Fruit fly (Drosophila melanogaster) whole organism, embryonic: ENCODE measurements around the gene Obp99b.

Experiments
- Aef1 ChIP-seq: fragments of 200-800 bp; sonication (Bioruptor generic); IDR thresholded peaks from 3 replicates; pipeline ENCODE4 v1.3.6; 2022; ENCODE audit warnings: missing biosample characterization, missing genetic modification characterization
- B-H2 ChIP-seq: fragments of 200-800 bp; sonication (Bioruptor generic); optimal IDR thresholded peaks from 2 replicates; lab custom pipeline; 2018; ENCODE audit warnings: missing biosample characterization, mild to moderate bottlenecking, missing genetic modification characterization
- Blimp-1 ChIP-seq: fragments of 200-800 bp; sonication (Bioruptor generic); optimal IDR thresholded peaks from 3 replicates; lab custom pipeline; 2018; ENCODE audit warnings: missing biosample characterization, missing genetic modification characterization, mild to moderate bottlenecking, moderate library complexity, missing genetic modification reagents
- BtbVII ChIP-seq: fragments of 200-800 bp; sonication (Bioruptor generic); optimal IDR thresholded peaks from 3 replicates; lab custom pipeline; 2017; ENCODE audit warnings: missing biosample characterization, mild to moderate bottlenecking, missing genetic modification characterization
- CG11085 ChIP-seq: fragments of 200-800 bp; sonication (Bioruptor generic); IDR thresholded peaks from 2 replicates; pipeline ENCODE4 v1.3.6; 2022; ENCODE audit warnings: missing biosample characterization, missing genetic modification characterization
- CG12391 ChIP-seq: fragments of 200-800 bp; sonication (Bioruptor generic); optimal IDR thresholded peaks from 3 replicates; lab custom pipeline; 2018; ENCODE audit warnings: missing biosample characterization, mild to moderate bottlenecking, missing genetic modification characterization, moderate library complexity
- CG14667 ChIP-seq: fragments of 200-800 bp; sonication (Bioruptor generic); IDR thresholded peaks from 2 replicates; pipeline ENCODE4 v1.3.6; 2022; ENCODE audit warnings: missing biosample characterization, missing genetic modification characterization
- CG15269 ChIP-seq: fragments of 200-800 bp; sonication (Bioruptor generic); optimal IDR thresholded peaks from 2 replicates; lab custom pipeline; 2018; ENCODE audit warnings: missing biosample characterization, mild to moderate bottlenecking, missing genetic modification characterization, moderate library complexity
- CG1529 ChIP-seq: fragments of 200-800 bp; sonication (Bioruptor generic); optimal IDR thresholded peaks from 3 replicates; lab custom pipeline; 2018; ENCODE audit warnings: missing biosample characterization, missing genetic modification characterization
- CG15514 ChIP-seq: fragments of 200-800 bp; sonication (Bioruptor generic); optimal IDR thresholded peaks from 3 replicates; lab custom pipeline; 2017; ENCODE audit warnings: missing biosample characterization, missing genetic modification characterization, mild to moderate bottlenecking, moderate library complexity, missing genetic modification reagents
- CG15696 ChIP-seq: fragments of 200-800 bp; sonication (Bioruptor generic); optimal IDR thresholded peaks from 2 replicates; lab custom pipeline; 2019; ENCODE audit warnings: missing biosample characterization, mild to moderate bottlenecking, missing genetic modification characterization, moderate library complexity
- CG1602 ChIP-seq: fragments of 200-800 bp; sonication (Bioruptor generic); optimal IDR thresholded peaks from 3 replicates; lab custom pipeline; 2016; ENCODE audit warnings: missing biosample characterization, missing genetic modification characterization
- CG17568 ChIP-seq: fragments of 200-800 bp; sonication (Bioruptor generic); optimal IDR thresholded peaks from 2 replicates; lab custom pipeline; 2018; ENCODE audit warnings: missing biosample characterization, mild to moderate bottlenecking, missing genetic modification characterization, moderate library complexity
- CG2889 ChIP-seq: fragments of 200-800 bp; sonication (Bioruptor generic); IDR thresholded peaks from 3 replicates; pipeline ENCODE4 v1.3.6; 2022; ENCODE audit warnings: missing biosample characterization, missing genetic modification characterization
- CG31224 ChIP-seq: fragments of 200-800 bp; sonication (Bioruptor generic); IDR thresholded peaks from 2 replicates; pipeline ENCODE4 v1.3.6; 2022; ENCODE audit warnings: missing biosample characterization, missing genetic modification characterization
- CG31441 ChIP-seq: fragments of 200-800 bp; sonication (Bioruptor generic); IDR thresholded peaks from 2 replicates; pipeline ENCODE4 v1.3.6; 2022; ENCODE audit warnings: missing biosample characterization, missing genetic modification characterization
- CG4328 ChIP-seq: fragments of 200-800 bp; sonication (Bioruptor generic); optimal IDR thresholded peaks from 3 replicates; lab custom pipeline; 2017; ENCODE audit warnings: missing biosample characterization, missing genetic modification reagents, missing genetic modification characterization
- CG5180 ChIP-seq: fragments of 200-800 bp; sonication (Bioruptor generic); optimal IDR thresholded peaks from 3 replicates; lab custom pipeline; 2017; ENCODE audit warnings: missing biosample characterization, missing genetic modification characterization, mild to moderate bottlenecking, moderate library complexity, missing genetic modification reagents
- CG7928 ChIP-seq: fragments of 200-800 bp; sonication (Bioruptor generic); optimal IDR thresholded peaks from 2 replicates; lab custom pipeline; 2017; ENCODE audit warnings: missing biosample characterization, mild to moderate bottlenecking, missing genetic modification characterization
- CG8281 ChIP-seq: fragments of 200-800 bp; sonication (Bioruptor generic); optimal IDR thresholded peaks from 2 replicates; lab custom pipeline; 2018; ENCODE audit warnings: missing biosample characterization, mild to moderate bottlenecking, missing genetic modification characterization, moderate library complexity
- CG8388 ChIP-seq: fragments of 200-800 bp; sonication (Bioruptor generic); optimal IDR thresholded peaks from 2 replicates; lab custom pipeline; 2019; ENCODE audit warnings: missing biosample characterization, mild to moderate bottlenecking, missing genetic modification characterization, moderate library complexity
- Dbx ChIP-seq: fragments of 200-800 bp; sonication (Bioruptor generic); IDR thresholded peaks from 3 replicates; pipeline ENCODE4 v1.3.6; 2022; ENCODE audit warnings: missing biosample characterization, missing genetic modification characterization
- Dfd ChIP-seq, 2 experiments: fragments of >200 bp; optimal IDR thresholded peaks; 2 replicates each; lab custom pipeline; 2017; ENCODE audit warnings: missing biosample characterization in 2 of 2, missing genetic modification characterization in 2 of 2
- Gug ChIP-seq: fragments of 200-800 bp; sonication (Bioruptor generic); IDR thresholded peaks from 4 replicates; pipeline ENCODE4 v1.3.6; 2022; ENCODE audit warnings: missing biosample characterization, missing genetic modification characterization
- HLH3B ChIP-seq: fragments of 200-800 bp; sonication (Bioruptor generic); IDR thresholded peaks from 2 replicates; pipeline ENCODE4 v1.3.6; 2022; ENCODE audit warnings: missing biosample characterization, missing genetic modification characterization
- Hmx ChIP-seq: fragments of 200-800 bp; sonication (Bioruptor generic); optimal IDR thresholded peaks from 2 replicates; lab custom pipeline; 2016; ENCODE audit warnings: missing biosample characterization, missing genetic modification characterization
- NC2β ChIP-seq: fragments of 200-800 bp; sonication (Bioruptor generic); optimal IDR thresholded peaks from 2 replicates; lab custom pipeline; 2016; ENCODE audit warnings: missing biosample characterization, missing genetic modification characterization
- Nf-YA ChIP-seq: fragments of 200-800 bp; sonication (Bioruptor generic); IDR thresholded peaks from 2 replicates; pipeline ENCODE4 v1.3.6; 2022; ENCODE audit warnings: missing biosample characterization, missing genetic modification characterization
- Pdp1 ChIP-seq, 2 experiments: fragments of 200-800 bp; sonication (Bioruptor generic); optimal IDR thresholded peaks; 3 replicates each; lab custom pipeline; 2016; ENCODE audit warnings: missing biosample characterization in 2 of 2, missing genetic modification characterization in 2 of 2, mild to moderate bottlenecking in 1 of 2, moderate library complexity in 1 of 2
- Poxn ChIP-seq: fragments of 200-800 bp; sonication (Bioruptor generic); IDR thresholded peaks from 2 replicates; pipeline ENCODE4 v1.3.6; 2022; ENCODE audit warnings: missing biosample characterization, missing genetic modification characterization
- Sox100B ChIP-seq: fragments of 200-800 bp; sonication (Bioruptor generic); optimal IDR thresholded peaks from 3 replicates; lab custom pipeline; 2018; ENCODE audit warnings: missing biosample characterization, mild to moderate bottlenecking, missing genetic modification characterization
- Spps ChIP-seq: fragments of 200-800 bp; sonication (Bioruptor generic); optimal IDR thresholded peaks from 2 replicates; lab custom pipeline; 2018; ENCODE audit warnings: missing biosample characterization, mild to moderate bottlenecking, missing genetic modification characterization
- Xrp1 ChIP-seq: fragments of 200-800 bp; sonication (Bioruptor generic); IDR thresholded peaks from 2 replicates; pipeline ENCODE4 v1.3.6; 2022; ENCODE audit warnings: missing biosample characterization, missing genetic modification characterization
- ara ChIP-seq: fragments of 200-800 bp; sonication (Bioruptor generic); IDR thresholded peaks from 2 replicates; pipeline ENCODE4 v1.3.6; 2022; ENCODE audit warnings: missing biosample characterization, missing genetic modification characterization
- bcd ChIP-seq: fragments of 200-800 bp; sonication (Bioruptor generic); optimal IDR thresholded peaks from 2 replicates; lab custom pipeline; 2017; ENCODE audit warnings: missing biosample characterization, mild to moderate bottlenecking, missing genetic modification characterization
- btn ChIP-seq: fragments of 200-800 bp; sonication (Bioruptor generic); optimal IDR thresholded peaks from 2 replicates; lab custom pipeline; 2016; ENCODE audit warnings: missing biosample characterization, missing genetic modification characterization
- caup ChIP-seq: fragments of 200-800 bp; sonication (Bioruptor generic); optimal IDR thresholded peaks from 3 replicates; lab custom pipeline; 2017; ENCODE audit warnings: missing biosample characterization, mild to moderate bottlenecking, missing genetic modification characterization, moderate library complexity; ENCODE audit not compliant: severe bottlenecking
- chinmo ChIP-seq: fragments of 200-800 bp; sonication (Bioruptor generic); IDR thresholded peaks from 4 replicates; pipeline ENCODE4 v1.3.6; 2022; ENCODE audit warnings: missing biosample characterization, missing genetic modification characterization; ENCODE audit not compliant: partially characterized antibody
- crp ChIP-seq, 2 experiments: fragments of 200-800 bp; sonication (Bioruptor generic); optimal IDR thresholded peaks; 2 replicates in 1 of 2; 3 replicates in 1 of 2; lab custom pipeline; 2017; ENCODE audit warnings: missing biosample characterization in 2 of 2, missing genetic modification characterization in 2 of 2, mild to moderate bottlenecking in 1 of 2, moderate library complexity in 1 of 2
- dpn ChIP-seq, 2 experiments: fragments of 200-800 bp; sonication (Bioruptor generic); optimal IDR thresholded peaks; 3 replicates each; lab custom pipeline; 2016; ENCODE audit warnings: missing biosample characterization in 2 of 2, missing genetic modification characterization in 2 of 2
- emc ChIP-seq: fragments of 200-800 bp; sonication (Bioruptor generic); optimal IDR thresholded peaks from 2 replicates; lab custom pipeline; 2016; ENCODE audit warnings: missing biosample characterization, missing genetic modification characterization
- maf-S ChIP-seq: fragments of 200-800 bp; sonication (Bioruptor generic); optimal IDR thresholded peaks from 2 replicates; lab custom pipeline; 2016; ENCODE audit warnings: missing biosample characterization, missing genetic modification characterization
- nerfin-1 ChIP-seq: fragments of 200-800 bp; sonication (Bioruptor generic); optimal IDR thresholded peaks from 3 replicates; lab custom pipeline; 2019; ENCODE audit warnings: missing biosample characterization, mild to moderate bottlenecking, missing genetic modification characterization, moderate library complexity
- onecut ChIP-seq: fragments of 200-800 bp; sonication (Bioruptor generic); IDR thresholded peaks from 2 replicates; pipeline ENCODE4 v1.3.6; 2022; ENCODE audit warnings: missing biosample characterization, missing genetic modification characterization
- pnt ChIP-seq: fragments of 200-800 bp; sonication (Bioruptor generic); optimal IDR thresholded peaks from 3 replicates; lab custom pipeline; 2016; ENCODE audit warnings: missing biosample characterization, missing genetic modification characterization
- sd ChIP-seq: fragments of 200-800 bp; sonication (Bioruptor generic); optimal IDR thresholded peaks from 3 replicates; lab custom pipeline; 2018; ENCODE audit warnings: missing biosample characterization, mild to moderate bottlenecking, missing genetic modification characterization, moderate library complexity
- sima ChIP-seq: fragments of 200-800 bp; sonication (Bioruptor generic); optimal IDR thresholded peaks from 2 replicates; lab custom pipeline; 2016; ENCODE audit warnings: missing biosample characterization, missing genetic modification characterization
- tna ChIP-seq: fragments of 200-800 bp; sonication (Bioruptor generic); IDR thresholded peaks from 2 replicates; pipeline ENCODE4 v1.3.6; 2022; ENCODE audit warnings: missing biosample characterization, missing genetic modification characterization; ENCODE audit not compliant: partially characterized antibody
- tup ChIP-seq: fragments of 200-800 bp; sonication (Bioruptor generic); optimal IDR thresholded peaks from 2 replicates; lab custom pipeline; 2016; ENCODE audit warnings: missing biosample characterization, mild to moderate bottlenecking, missing genetic modification characterization, moderate library complexity
- tx ChIP-seq: fragments of 200-800 bp; sonication (Bioruptor generic); optimal IDR thresholded peaks from 2 replicates; lab custom pipeline; 2016; ENCODE audit warnings: missing biosample characterization, missing genetic modification characterization

Obp99b gene

dm6 chr3R:29675333-29675732, 41.4 kb downstream of the Obp99b start, which contains the start of the genes Bub3 and Cap-D2 (continued):
- TF ChIP-seq sd (tag; lab: Kevin White, UChicago) (no peak), crp (GFP tag; optimal IDR thresholded peaks at IDR 0.05; lab: Kevin White, UChicago) (peak in 1 of 2 experiments; percentile 30), Spps (tag; lab: Kevin White, UChicago) (peak; percentile 59), Dfd (GFP tag; optimal IDR thresholded peaks at IDR 0.05; lab: Kevin White, UChicago) (no peak), ara (GFP tag; lab: Robert Waterston, UW) (no peak), CG17568 (GFP tag; lab: Kevin White, UChicago) (no peak), CG15696 (tag; lab: Kevin White, UChicago) (peak; percentile 69), btn (peak; percentile 78), maf-S (peak; percentile 60), CG2889 (GFP tag; lab: Robert Waterston, UW) (peak; percentile 60), bcd (GFP tag; lab: Kevin White, UChicago) (peak; percentile 67), CG11085 (GFP tag; lab: Robert Waterston, UW) (0 out of 2 replicates have a peak, but pooled peaks have one; percentile 8), chinmo (no peak), Nf-YA (no peak), CG8281 (tag; lab: Kevin White, UChicago) (no peak), pnt (peak; percentile 67), CG15514 (GFP tag; lab: Kevin White, UChicago) (peak; percentile 53), Dbx (peak; percentile 84), CG31224 (GFP tag; lab: Robert Waterston, UW) (peak; percentile 33; the same call in 1 of the 2 replicates), CG5180 (GFP tag; lab: Kevin White, UChicago) (no peak), dpn (GFP tag; optimal IDR thresholded peaks at IDR 0.05; lab: Kevin White, UChicago) (peak; percentile 83 to 84), caup (GFP tag; lab: Kevin White, UChicago) (peak; percentile 33), CG31441 (GFP tag; lab: Robert Waterston, UW) (no peak), CG1602 (GFP tag; lab: Kevin White, UChicago) (peak; percentile 74), Poxn (no peak), tup (peak; percentile 25), CG8388 (peak; percentile 62), HLH3B (GFP tag; lab: Robert Waterston, UW) (peak; percentile 67), Blimp-1 (GFP tag; lab: Kevin White, UChicago) (peak; percentile 63), CG1529 (GFP tag; lab: Kevin White, UChicago) (no peak), NC2β (GFP tag; lab: Kevin White, UChicago) (peak; percentile 78), nerfin-1 (peak; percentile 27), Gug (peak; percentile 63; the same call in 3 of the 4 replicates), tna (GFP tag; lab: Robert Waterston, UW) (peak; percentile 67; the same call in 1 of the 2 replicates), Sox100B (GFP tag; lab: Kevin White, UChicago) (no peak), B-H2 (no peak), CG14667 (GFP tag; lab: Robert Waterston, UW) (peak; percentile 54), tx (GFP tag; lab: Kevin White, UChicago) (peak; percentile 64), Aef1 (GFP tag; lab: Robert Waterston, UW) (peak; percentile 76), CG4328 (GFP tag; lab: Kevin White, UChicago) (no peak), CG15269 (no peak), Hmx (GFP tag; lab: Kevin White, UChicago) (no peak), CG7928 (GFP tag; lab: Kevin White, UChicago) (peak; percentile 14), BtbVII (GFP tag; lab: Kevin White, UChicago) (no peak), Xrp1 (GFP tag; lab: Robert Waterston, UW) (peak; percentile 80), Pdp1 (GFP tag; optimal IDR thresholded peaks at IDR 0.05; lab: Kevin White, UChicago) (peak; percentile 69 to 70), sima (GFP tag; lab: Kevin White, UChicago) (no peak), onecut (GFP tag; lab: Robert Waterston, UW) (no peak), CG12391 (peak; percentile 79), emc (GFP tag; lab: Kevin White, UChicago) (no peak)
